Fruit fly (Drosophila melanogaster): ENCODE results near the gene CG11771.

DNA sequence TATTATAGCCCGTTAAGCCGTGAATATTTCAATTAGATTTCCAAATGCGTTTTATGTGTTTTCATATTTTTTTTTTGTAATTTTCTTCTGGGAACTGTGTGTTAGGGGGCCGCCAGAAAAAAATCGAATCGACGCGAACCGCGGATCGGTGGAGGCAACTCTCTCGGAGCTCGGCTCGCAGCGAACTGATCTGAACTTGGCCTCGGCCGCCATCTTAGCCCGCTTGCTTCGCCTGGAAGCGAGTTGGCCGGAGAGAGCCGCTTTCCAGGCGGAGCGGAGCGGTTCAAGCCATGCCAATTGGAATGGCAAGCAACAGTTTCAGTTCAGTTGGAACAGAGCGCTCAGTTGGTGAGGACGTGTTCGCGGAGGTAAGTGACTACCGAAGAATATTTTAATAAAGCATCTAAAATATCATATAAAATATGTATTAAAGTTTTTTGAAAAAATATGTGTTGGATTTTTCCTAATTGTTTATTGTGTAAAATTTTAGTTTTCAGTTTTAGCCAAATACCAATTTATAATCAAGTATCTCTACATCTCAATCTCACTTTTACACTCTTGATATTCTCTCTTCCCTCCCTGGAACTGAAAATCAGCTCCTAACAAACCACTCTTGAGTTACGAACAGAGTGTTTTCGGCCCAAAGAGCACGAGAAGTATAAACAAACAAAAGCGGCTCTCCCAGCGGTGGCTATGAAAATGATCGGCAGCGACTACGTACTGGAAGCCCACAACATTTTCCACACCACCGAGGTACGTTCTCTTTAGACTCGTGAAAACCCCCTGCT is 37.2 kb upstream of the CG11771 start, which contains the start of the genes CG31121 and CG11069:
- TF ChIP-seq pan (optimal IDR thresholded peaks at IDR 0.05) (no peak), psq (optimal IDR thresholded peaks at IDR 0.05) (no peak), CG8478 (optimal IDR thresholded peaks at IDR 0.05) (no peak)

Data from whole organism.